Fruit fly (Drosophila melanogaster): ENCODE data around the gene AP-2sigma.
A peak's percentile ranks its signal among the peaks of the same experiment; 100 is the strongest.

Gene AP-2sigma

DNA sequence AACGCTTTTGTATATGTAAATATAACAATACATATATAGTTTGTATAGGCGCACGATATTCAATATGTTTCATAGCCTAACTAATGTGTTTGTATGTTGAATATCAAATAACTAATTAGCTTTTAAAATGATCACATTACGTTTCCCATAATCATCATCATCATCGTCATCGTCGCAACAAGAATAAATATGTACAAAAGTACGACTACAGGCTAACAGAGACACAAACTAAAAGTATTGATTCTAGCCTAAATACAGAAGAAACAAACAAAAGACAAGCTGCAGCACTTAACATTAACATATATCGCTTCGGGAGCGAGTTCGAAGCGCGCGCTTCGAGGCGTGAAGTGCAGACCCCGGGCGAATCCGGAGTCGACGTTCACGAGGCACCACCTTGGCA is 1.3 kb upstream of the AP-2sigma start:
- TF ChIP-seq Mes4 (GFP tag; optimal IDR thresholded peaks at IDR 0.05) (no peak), CG18764 (GFP tag; optimal IDR thresholded peaks at IDR 0.05) (peak; percentile 23), CG15514 (GFP tag; optimal IDR thresholded peaks at IDR 0.05) (peak; percentile 45), CG13894 (tag; optimal IDR thresholded peaks at IDR 0.05) (no peak), CG13296 (GFP tag; optimal IDR thresholded peaks at IDR 0.05) (peak; percentile 70), wek (GFP tag; optimal IDR thresholded peaks at IDR 0.05) (peak; percentile 53), hkb (optimal IDR thresholded peaks at IDR 0.05) (no peak), hkb (GFP tag; IDR thresholded peaks at IDR 0.05) (peak; percentile 47; the same call in 1 of the 2 replicates), sens (GFP tag) (peak; percentile 69), CG33213 (GFP tag; optimal IDR thresholded peaks at IDR 0.05) (no peak), Bteb2 (GFP tag; optimal IDR thresholded peaks at IDR 0.05) (no peak), Dip3 (GFP tag; optimal IDR thresholded peaks at IDR 0.05) (no peak), vvl (GFP tag; IDR thresholded peaks at IDR 0.05) (peak; percentile 25; the same call in 1 of the 2 replicates), lmd (GFP tag; IDR thresholded peaks at IDR 0.05) (no peak), CG1024 (GFP tag; IDR thresholded peaks at IDR 0.05) (no peak), CG18476 (GFP tag; optimal IDR thresholded peaks at IDR 0.05) (peak; percentile 1), CG6175 (GFP tag; IDR thresholded peaks at IDR 0.05) (no peak), CG13123 (GFP tag; optimal IDR thresholded peaks at IDR 0.05) (no peak), PHDP (tag; optimal IDR thresholded peaks at IDR 0.05) (peak; percentile 48), lbe (GFP tag; optimal IDR thresholded peaks at IDR 0.05) (no peak), Doc3 (GFP tag; IDR thresholded peaks at IDR 0.05; ENCODE audit: partially characterized antibody) (no peak), BtbVII (GFP tag; optimal IDR thresholded peaks at IDR 0.05) (peak; percentile 19), pum (GFP tag; optimal IDR thresholded peaks at IDR 0.05) (no peak), HmgZ (tag; optimal IDR thresholded peaks at IDR 0.05) (peak; percentile 17), cwo (GFP tag; optimal IDR thresholded peaks at IDR 0.05) (no peak), rib (GFP tag; IDR thresholded peaks at IDR 0.05) (no peak), Adf1 (GFP tag; IDR thresholded peaks at IDR 0.05) (no peak), CG3838 (GFP tag; optimal IDR thresholded peaks at IDR 0.05) (peak; percentile 26), gsb (GFP tag; IDR thresholded peaks at IDR 0.05) (no peak), Med (GFP tag) (peak; percentile 22), CG6683 (GFP tag; optimal IDR thresholded peaks at IDR 0.05) (no peak), CG1529 (GFP tag; optimal IDR thresholded peaks at IDR 0.05) (no peak), stwl (tag; optimal IDR thresholded peaks at IDR 0.05) (no peak), Eip74EF (GFP tag; optimal IDR thresholded peaks at IDR 0.05) (peak in 1 of 2 experiments; percentile 8), lola (GFP tag; optimal IDR thresholded peaks at IDR 0.05) (no peak), CrebB (tag; optimal IDR thresholded peaks at IDR 0.05) (peak; percentile 19), CG15269 (tag; optimal IDR thresholded peaks at IDR 0.05) (peak; percentile 17), CG2889 (GFP tag; IDR thresholded peaks at IDR 0.05) (no peak), CG8478 (optimal IDR thresholded peaks at IDR 0.05) (no peak), CG18262 (tag; optimal IDR thresholded peaks at IDR 0.05) (peak; percentile 8), lab (GFP tag; optimal IDR thresholded peaks at IDR 0.05) (peak; percentile 40), HHEX (GFP tag; optimal IDR thresholded peaks at IDR 0.05) (peak; percentile 53), CG14014 (GFP tag; IDR thresholded peaks at IDR 0.05) (no peak), CG17328 (GFP tag; IDR thresholded peaks at IDR 0.05) (no peak), CG8290 (GFP tag; optimal IDR thresholded peaks at IDR 0.05) (no peak), CG8290 (tag; optimal IDR thresholded peaks at IDR 0.05) (peak in 1 of 2 experiments; percentile 30), CG2678 (tag; optimal IDR thresholded peaks at IDR 0.05) (peak; percentile 60), tgo (GFP tag; IDR thresholded peaks at IDR 0.05) (no peak), Ptx1 (GFP tag; IDR thresholded peaks at IDR 0.05) (no peak), CG12769 (tag; optimal IDR thresholded peaks at IDR 0.05) (peak; percentile 13), caup (GFP tag; optimal IDR thresholded peaks at IDR 0.05; ENCODE audit: severe bottlenecking) (peak; percentile 36), CG1792 (GFP tag; optimal IDR thresholded peaks at IDR 0.05) (no peak)
